Worm (Caenorhabditis elegans) whole organism, L3 larva: ENCODE data around the gene srz-94.

ENCODE experiments used
- R02D3.7 ChIP-seq: fragments of 150-350 bp; optimal IDR thresholded peaks from 2 replicates; lab custom pipeline; 2014; ENCODE audit warnings: missing biosample characterization, missing genetic modification characterization
- aly-2 ChIP-seq: fragments of 150-350 bp; optimal IDR thresholded peaks from 2 replicates; lab custom pipeline; 2014; ENCODE audit warnings: missing biosample characterization, missing genetic modification characterization
- ama-1 ChIP-seq: fragments of 150-350 bp; optimal IDR thresholded peaks from 2 replicates; lab custom pipeline; 2018
- ceh-16 ChIP-seq: sonication (generic microtip); optimal IDR thresholded peaks from 2 replicates; lab custom pipeline; 2017; ENCODE audit warnings: missing biosample characterization, missing genetic modification characterization
- ceh-9 ChIP-seq: sonication (generic microtip); optimal IDR thresholded peaks from 2 replicates; lab custom pipeline; 2018; ENCODE audit warnings: missing biosample characterization, missing genetic modification characterization
- egl-27 ChIP-seq: sonication (generic microtip); optimal IDR thresholded peaks from 4 replicates; lab custom pipeline; 2017; ENCODE audit warnings: missing biosample characterization, missing genetic modification reagents, missing genetic modification characterization
- egl-5 ChIP-seq: fragments of 150-350 bp; optimal IDR thresholded peaks from 2 replicates; lab custom pipeline; 2017; ENCODE audit warnings: missing biosample characterization, missing genetic modification reagents, missing genetic modification characterization, inconsistent platforms
- elt-1 ChIP-seq: fragments of 150-350 bp; optimal IDR thresholded peaks from 2 replicates; lab custom pipeline; 2014; ENCODE audit warnings: missing biosample characterization, missing genetic modification characterization
- elt-2 ChIP-seq: sonication (generic microtip); optimal IDR thresholded peaks from 2 replicates; lab custom pipeline; 2016; ENCODE audit warnings: missing genetic modification reagents, mild to moderate bottlenecking, missing genetic modification characterization, missing compliant biosample characterization
- eor-1 ChIP-seq, 2 experiments: fragments of 150-350 bp; optimal IDR thresholded peaks; 2 replicates each; lab custom pipeline; 2014 to 2018; ENCODE audit warnings: missing biosample characterization in 2 of 2, missing genetic modification characterization in 2 of 2
- fkh-10 ChIP-seq: sonication (generic microtip); optimal IDR thresholded peaks from 2 replicates; lab custom pipeline; 2017; ENCODE audit warnings: missing biosample characterization, missing genetic modification reagents, missing genetic modification characterization
- fkh-2 ChIP-seq: fragments of 150-350 bp; optimal IDR thresholded peaks from 2 replicates; lab custom pipeline; 2014; ENCODE audit warnings: missing biosample characterization, missing genetic modification reagents, missing genetic modification characterization
- fos-1 ChIP-seq: fragments of 150-350 bp; optimal IDR thresholded peaks from 2 replicates; lab custom pipeline; 2014; ENCODE audit warnings: missing biosample characterization, missing genetic modification characterization
- hmg-11 ChIP-seq: sonication (generic microtip); optimal IDR thresholded peaks from 2 replicates; lab custom pipeline; 2016; ENCODE audit warnings: missing genetic modification characterization, missing compliant biosample characterization
- lin-15B ChIP-seq: fragments of 150-350 bp; optimal IDR thresholded peaks from 2 replicates; lab custom pipeline; 2014; ENCODE audit warnings: missing biosample characterization, missing genetic modification characterization
- lin-39 ChIP-seq: fragments of 150-350 bp; optimal IDR thresholded peaks from 2 replicates; lab custom pipeline; 2018; ENCODE audit warnings: missing biosample characterization, missing genetic modification reagents, missing genetic modification characterization
- lsy-12 ChIP-seq: sonication (generic microtip); optimal IDR thresholded peaks from 2 replicates; lab custom pipeline; 2016; ENCODE audit warnings: mild to moderate bottlenecking, missing genetic modification characterization, missing compliant biosample characterization
- mdl-1 ChIP-seq: fragments of 150-350 bp; optimal IDR thresholded peaks from 2 replicates; lab custom pipeline; 2014; ENCODE audit warnings: missing biosample characterization, missing genetic modification characterization
- mml-1 ChIP-seq: fragments of 150-350 bp; sonication (generic microtip); optimal IDR thresholded peaks from 3 replicates; lab custom pipeline; 2014; ENCODE audit warnings: missing biosample characterization, missing genetic modification characterization
- nhr-11 ChIP-seq: fragments of 150-350 bp; optimal IDR thresholded peaks from 2 replicates; lab custom pipeline; 2014; ENCODE audit warnings: missing biosample characterization, missing genetic modification characterization
- nhr-12 ChIP-seq: fragments of 150-350 bp; optimal IDR thresholded peaks from 2 replicates; lab custom pipeline; 2014; ENCODE audit warnings: missing biosample characterization, missing genetic modification characterization
- nhr-23 ChIP-seq: fragments of 150-350 bp; optimal IDR thresholded peaks from 2 replicates; lab custom pipeline; 2014; ENCODE audit warnings: missing biosample characterization, missing genetic modification reagents, missing genetic modification characterization
- nhr-25 ChIP-seq: sonication (generic microtip); optimal IDR thresholded peaks from 2 replicates; lab custom pipeline; 2017; ENCODE audit warnings: missing biosample characterization, missing genetic modification characterization
- nhr-43 ChIP-seq: sonication (generic microtip); optimal IDR thresholded peaks from 2 replicates; lab custom pipeline; 2016; ENCODE audit warnings: mild to moderate bottlenecking, missing genetic modification characterization, missing compliant biosample characterization; ENCODE audit not compliant: poor library complexity, severe bottlenecking
- nhr-67 ChIP-seq: fragments of 150-350 bp; optimal IDR thresholded peaks from 2 replicates; lab custom pipeline; 2014; ENCODE audit warnings: missing biosample characterization, missing genetic modification characterization
- nhr-76 ChIP-seq: fragments of 150-350 bp; sonication (generic microtip); optimal IDR thresholded peaks from 5 replicates; lab custom pipeline; 2014; ENCODE audit warnings: missing biosample characterization, missing genetic modification characterization
- nhr-77 ChIP-seq: fragments of 150-350 bp; optimal IDR thresholded peaks from 2 replicates; lab custom pipeline; 2014; ENCODE audit warnings: missing biosample characterization, missing genetic modification characterization
- pha-4 ChIP-seq: fragments of 150-350 bp; optimal IDR thresholded peaks from 2 replicates; lab custom pipeline; 2014; ENCODE audit warnings: missing biosample characterization, missing genetic modification reagents, missing genetic modification characterization
- sea-2 ChIP-seq: fragments of 150-350 bp; sonication (generic microtip); optimal IDR thresholded peaks from 4 replicates; lab custom pipeline; 2014; ENCODE audit warnings: missing biosample characterization, missing genetic modification reagents, missing genetic modification characterization
- snpc-4 ChIP-seq: fragments of 150-350 bp; optimal IDR thresholded peaks from 2 replicates; lab custom pipeline; 2014; ENCODE audit warnings: missing biosample characterization, missing genetic modification characterization
- unc-62 ChIP-seq: fragments of 150-350 bp; sonication (generic microtip); optimal IDR thresholded peaks from 4 replicates; lab custom pipeline; 2014; ENCODE audit warnings: missing biosample characterization, missing genetic modification reagents, missing genetic modification characterization
- zag-1 ChIP-seq: fragments of 150-350 bp; optimal IDR thresholded peaks from 2 replicates; lab custom pipeline; 2014; ENCODE audit warnings: missing biosample characterization, missing genetic modification characterization
- ztf-11 ChIP-seq: fragments of 150-350 bp; optimal IDR thresholded peaks from 2 replicates; lab custom pipeline; 2014; ENCODE audit warnings: missing biosample characterization, missing genetic modification characterization
- ztf-4 ChIP-seq: fragments of 150-350 bp; optimal IDR thresholded peaks from 2 replicates; lab custom pipeline; 2014; ENCODE audit warnings: missing biosample characterization, missing genetic modification characterization

The srz-94 gene

ce11 chrV:17000635-17001034 is 35.1 kb downstream of the srz-94 start:
- TF ChIP-seq R02D3.7 (tag; lab: Kevin White, UChicago), result no peak

ce11 chrV:17000204-17000603 is 35.5 kb downstream of the srz-94 start, which contains the start of gene str-217:
Gene str-217, minus strand, starts transcription at chrV:17000304.
- TF ChIP-seq nhr-25 (tag; lab: Kevin White, UChicago) (no peak), ztf-4 (no peak), fos-1 (no peak), nhr-67 (tag; lab: Kevin White, UChicago) (no peak), ztf-11 (tag; lab: Kevin White, UChicago) (no peak), fkh-10 (GFP tag; lab: Kevin White, UChicago) (no peak), nhr-11 (tag; lab: Kevin White, UChicago) (no peak), fkh-2 (tag; lab: Kevin White, UChicago) (no peak), sea-2 (GFP tag; lab: Kevin White, UChicago) (no peak)

ce11 chrV:16992383-16992782 is 43.4 kb downstream of the srz-94 start:
- no peak for TF ChIP-seq fos-1
- no peak for TF ChIP-seq ceh-16
- no peak for TF ChIP-seq mdl-1 (tag; lab: Kevin White, UChicago)
- no peak for TF ChIP-seq fkh-10 (GFP tag; lab: Kevin White, UChicago)
- TF ChIP-seq nhr-43 (tag; lab: Kevin White, UChicago), result no peak
- no peak for TF ChIP-seq nhr-77
- no peak for TF ChIP-seq nhr-25 (tag; lab: Kevin White, UChicago)
- TF ChIP-seq egl-27 (tag; lab: Kevin White, UChicago), result no peak
- TF ChIP-seq sea-2 (GFP tag; lab: Kevin White, UChicago), result no peak
- TF ChIP-seq fkh-2 (tag; lab: Kevin White, UChicago), result no peak
- no peak for TF ChIP-seq nhr-11 (tag; lab: Kevin White, UChicago)
- no peak for TF ChIP-seq aly-2 (tag; lab: Kevin White, UChicago)
- no peak for TF ChIP-seq nhr-23 (tag; lab: Kevin White, UChicago)
- no peak for TF ChIP-seq nhr-12 (tag; lab: Kevin White, UChicago)
- TF ChIP-seq egl-5 (tag; lab: Kevin White, UChicago), result no peak
- TF ChIP-seq, all 47 proteins: peak for 0

- no peak for TF ChIP-seq nhr-77
- TF ChIP-seq nhr-23 (tag; lab: Kevin White, UChicago), result no peak
- TF ChIP-seq snpc-4, result no peak
- no peak for TF ChIP-seq pha-4 (tag; lab: Kevin White, UChicago)
Observed at ce11 chrV:16991734-16992133, 44.0 kb downstream of the srz-94 start, which contains the start of gene srz-95. Gene srz-95, plus strand, starts transcription at chrV:16992034.

ce11 chrV:16988614-16989013 is 47.1 kb downstream of the srz-94 start, which contains the start of gene Y102A5C.27:
Gene Y102A5C.27, minus strand, starts transcription at chrV:16988714.
- no peak for TF ChIP-seq ceh-9 (tag; lab: Kevin White, UChicago)
- TF ChIP-seq mml-1 (tag; lab: Kevin White, UChicago), result no peak
- TF ChIP-seq ceh-16, result no peak
- no peak for TF ChIP-seq lsy-12 (tag; lab: Kevin White, UChicago)
- TF ChIP-seq zag-1 (tag; lab: Kevin White, UChicago), result no peak
- no peak for TF ChIP-seq R02D3.7 (tag; lab: Kevin White, UChicago)
- no peak for TF ChIP-seq lin-15B (tag; lab: Kevin White, UChicago)
- TF ChIP-seq nhr-12 (tag; lab: Kevin White, UChicago), result no peak
- no peak for TF ChIP-seq lin-39
- no peak for TF ChIP-seq nhr-11 (tag; lab: Kevin White, UChicago)
- TF ChIP-seq elt-1 (tag; lab: Kevin White, UChicago), result no peak
- TF ChIP-seq nhr-43 (tag; lab: Kevin White, UChicago), result no peak

- TF ChIP-seq nhr-76 (no peak), ama-1 (no peak), lsy-12 (tag; lab: Kevin White, UChicago) (no peak), ceh-9 (tag; lab: Kevin White, UChicago) (no peak), ceh-16 (no peak), snpc-4 (no peak), hmg-11 (tag; lab: Kevin White, UChicago) (no peak), eor-1 (tag; optimal IDR thresholded peaks at IDR 0.05; lab: Kevin White, UChicago) (no peak), elt-2 (tag; lab: Kevin White, UChicago) (no peak), unc-62 (GFP tag; lab: Kevin White, UChicago) (no peak), mml-1 (tag; lab: Kevin White, UChicago) (no peak)
Observed at ce11 chrV:16987783-16988182, 48.0 kb downstream of the srz-94 start.
